Fruit fly (Drosophila melanogaster) whole organism, prepupa: ENCODE measurements around the gene Bace.

Source experiments
- CG8119 ChIP-seq: fragments of 200-800 bp; sonication (Bioruptor generic); IDR thresholded peaks from 3 replicates; pipeline ENCODE4 v1.3.6; 2022; ENCODE audit warnings: missing biosample characterization, missing genetic modification characterization
- CG8319 ChIP-seq: fragments of 200-800 bp; sonication (Bioruptor generic); optimal IDR thresholded peaks from 3 replicates; lab custom pipeline; 2016; ENCODE audit warnings: missing biosample characterization, missing genetic modification characterization
- CG8632 ChIP-seq: fragments of 200-800 bp; sonication (Bioruptor generic); optimal IDR thresholded peaks from 3 replicates; lab custom pipeline; 2016; ENCODE audit warnings: missing biosample characterization, missing genetic modification characterization
- Eip93F ChIP-seq: fragments of 200-800 bp; sonication (Bioruptor generic); optimal IDR thresholded peaks from 2 replicates; lab custom pipeline; 2016; ENCODE audit warnings: missing biosample characterization, mild to moderate bottlenecking, missing genetic modification characterization
- acj6 ChIP-seq: fragments of 200-800 bp; sonication (Bioruptor generic); optimal IDR thresholded peaks from 3 replicates; lab custom pipeline; 2016; ENCODE audit warnings: missing biosample characterization, missing genetic modification characterization
- dac ChIP-seq: fragments of 200-800 bp; sonication (Bioruptor generic); optimal IDR thresholded peaks from 2 replicates; lab custom pipeline; 2017; ENCODE audit warnings: missing biosample characterization, mild to moderate bottlenecking, missing genetic modification characterization

Bace gene

dm6 chr2L:8451497-8451896, 44.6 kb downstream of the Bace start:
- TF ChIP-seq CG8632 (GFP tag; lab: Kevin White, UChicago) (no peak), Eip93F (GFP tag; lab: Kevin White, UChicago) (peak; percentile 52)

dm6 chr2L:8449358-8449757, 46.7 kb downstream of the Bace start, which contains the start of gene Aasdh:
Gene Aasdh (minus strand): TSS chr2L:8449576.
- TF ChIP-seq dac (GFP tag; lab: Kevin White, UChicago): no peak
- TF ChIP-seq CG8319 (GFP tag; lab: Kevin White, UChicago): no peak
- TF ChIP-seq CG8119 (GFP tag; lab: Robert Waterston, UW): no peak
- no peak for TF ChIP-seq acj6 (GFP tag; lab: Kevin White, UChicago)
